Worm (Caenorhabditis elegans) whole organism, L2 larva: ENCODE data around the gene C27D6.12.

Source experiments
- C34F6.9 ChIP-seq: fragments of 150-350 bp; optimal IDR thresholded peaks from 2 replicates; lab custom pipeline; 2014; ENCODE audit warnings: missing biosample characterization, missing genetic modification characterization
- F13H6.1 ChIP-seq: sonication (generic microtip); optimal IDR thresholded peaks from 2 replicates; lab custom pipeline; 2016; ENCODE audit warnings: missing genetic modification characterization, missing compliant biosample characterization
- R02D3.7 ChIP-seq: fragments of 150-350 bp; optimal IDR thresholded peaks from 2 replicates; lab custom pipeline; 2014; ENCODE audit warnings: missing biosample characterization, missing genetic modification characterization
- Y55F3AM.14 ChIP-seq: fragments of 200-800 bp; sonication (Bioruptor generic); optimal IDR thresholded peaks from 2 replicates; lab custom pipeline; 2018; ENCODE audit warnings: mild to moderate bottlenecking, missing genetic modification characterization, missing compliant biosample characterization
- ZK546.5 ChIP-seq: sonication (generic microtip); optimal IDR thresholded peaks from 2 replicates; lab custom pipeline; 2017; ENCODE audit warnings: missing biosample characterization, missing genetic modification characterization
- aly-2 ChIP-seq: fragments of 150-350 bp; optimal IDR thresholded peaks from 2 replicates; lab custom pipeline; 2014; ENCODE audit warnings: missing biosample characterization, missing genetic modification characterization
- ama-1 ChIP-seq: fragments of 150-350 bp; optimal IDR thresholded peaks from 2 replicates; lab custom pipeline; 2018; ENCODE audit warnings: inconsistent platforms
- blmp-1 ChIP-seq: sonication (generic microtip); optimal IDR thresholded peaks from 2 replicates; lab custom pipeline; 2017; ENCODE audit warnings: missing genetic modification characterization, mild to moderate bottlenecking, missing compliant biosample characterization, antibody characterized with exemption, moderate library complexity; ENCODE audit not compliant: insufficient read depth
- ceh-16 ChIP-seq: fragments of 150-350 bp; optimal IDR thresholded peaks from 2 replicates; lab custom pipeline; 2014; ENCODE audit warnings: missing biosample characterization, missing genetic modification characterization
- ceh-82 ChIP-seq: fragments of 150-350 bp; optimal IDR thresholded peaks from 2 replicates; lab custom pipeline; 2014; ENCODE audit warnings: missing biosample characterization, missing genetic modification characterization
- crh-2 ChIP-seq: sonication (generic microtip); optimal IDR thresholded peaks from 2 replicates; lab custom pipeline; 2017; ENCODE audit warnings: missing biosample characterization, missing genetic modification characterization
- dmd-4 ChIP-seq: sonication (generic microtip); optimal IDR thresholded peaks from 2 replicates; lab custom pipeline; 2017; ENCODE audit warnings: missing biosample characterization, missing genetic modification characterization
- egl-27 ChIP-seq: sonication (generic microtip); optimal IDR thresholded peaks from 3 replicates; lab custom pipeline; 2017; ENCODE audit warnings: missing biosample characterization, missing genetic modification reagents, missing genetic modification characterization
- elt-1 ChIP-seq: fragments of 150-350 bp; optimal IDR thresholded peaks from 2 replicates; lab custom pipeline; 2014; ENCODE audit warnings: missing biosample characterization, missing genetic modification characterization
- fos-1 ChIP-seq: fragments of 150-350 bp; optimal IDR thresholded peaks from 2 replicates; lab custom pipeline; 2014; ENCODE audit warnings: missing biosample characterization, missing genetic modification characterization
- gmeb-1 ChIP-seq: fragments of 150-350 bp; optimal IDR thresholded peaks from 2 replicates; lab custom pipeline; 2014; ENCODE audit warnings: missing biosample characterization, missing genetic modification characterization
- lin-11 ChIP-seq: fragments of 150-350 bp; sonication (generic microtip); optimal IDR thresholded peaks from 2 replicates; lab custom pipeline; 2014; ENCODE audit warnings: missing biosample characterization, missing genetic modification characterization, inconsistent platforms, mixed read lengths
- lin-39 ChIP-seq: fragments of 150-350 bp; optimal IDR thresholded peaks from 2 replicates; lab custom pipeline; 2014; ENCODE audit warnings: missing biosample characterization, missing genetic modification reagents, missing genetic modification characterization
- lsy-2 ChIP-seq, 2 experiments: fragments of 150-350 bp in 1 of 2; sonication (generic microtip) in 1 of 2; optimal IDR thresholded peaks; 2 replicates each; lab custom pipeline; 2014 to 2017; ENCODE audit warnings: missing biosample characterization in 2 of 2, missing genetic modification characterization in 2 of 2
- mab-5 ChIP-seq: fragments of 150-350 bp; optimal IDR thresholded peaks from 2 replicates; lab custom pipeline; 2014; ENCODE audit warnings: missing biosample characterization, missing genetic modification characterization
- mbf-1 ChIP-seq: sonication (generic microtip); optimal IDR thresholded peaks from 2 replicates; lab custom pipeline; 2017; ENCODE audit warnings: missing biosample characterization, missing genetic modification characterization
- nhr-11 ChIP-seq: fragments of 150-350 bp; optimal IDR thresholded peaks from 2 replicates; lab custom pipeline; 2014; ENCODE audit warnings: missing biosample characterization, missing genetic modification characterization
- nhr-12 ChIP-seq: fragments of 150-350 bp; optimal IDR thresholded peaks from 2 replicates; lab custom pipeline; 2014; ENCODE audit warnings: missing biosample characterization, missing genetic modification characterization
- nhr-129 ChIP-seq: fragments of 150-350 bp; optimal IDR thresholded peaks from 2 replicates; lab custom pipeline; 2014; ENCODE audit warnings: missing biosample characterization, missing genetic modification characterization
- nhr-21 ChIP-seq: fragments of 150-350 bp; optimal IDR thresholded peaks from 2 replicates; lab custom pipeline; 2014; ENCODE audit warnings: missing biosample characterization, missing genetic modification characterization
- nhr-23 ChIP-seq: fragments of 150-350 bp; optimal IDR thresholded peaks from 2 replicates; lab custom pipeline; 2014; ENCODE audit warnings: missing biosample characterization, missing genetic modification reagents, missing genetic modification characterization
- nhr-237 ChIP-seq: fragments of 150-350 bp; optimal IDR thresholded peaks from 2 replicates; lab custom pipeline; 2014; ENCODE audit warnings: missing biosample characterization, missing genetic modification characterization
- nhr-25 ChIP-seq: fragments of 150-350 bp; sonication (generic microtip); optimal IDR thresholded peaks from 3 replicates; lab custom pipeline; 2014; ENCODE audit warnings: missing biosample characterization, missing genetic modification characterization
- nhr-6 ChIP-seq: fragments of 150-350 bp; optimal IDR thresholded peaks from 2 replicates; lab custom pipeline; 2014; ENCODE audit warnings: missing biosample characterization, missing genetic modification characterization
- peb-1 ChIP-seq: fragments of 150-350 bp; optimal IDR thresholded peaks from 2 replicates; lab custom pipeline; 2014; ENCODE audit warnings: missing biosample characterization, missing genetic modification characterization
- sem-4 ChIP-seq: fragments of 150-350 bp; optimal IDR thresholded peaks from 2 replicates; lab custom pipeline; 2014; ENCODE audit warnings: missing biosample characterization, missing genetic modification reagents, missing genetic modification characterization
- skn-1 ChIP-seq: sonication (generic microtip); optimal IDR thresholded peaks from 2 replicates; lab custom pipeline; 2017; ENCODE audit warnings: missing biosample characterization, missing genetic modification characterization
- sma-3 ChIP-seq: sonication (generic microtip); optimal IDR thresholded peaks from 2 replicates; lab custom pipeline; 2016; ENCODE audit warnings: missing genetic modification reagents, missing genetic modification characterization, missing compliant biosample characterization
- sma-9 ChIP-seq, 2 experiments: fragments of 150-350 bp in 1 of 2; sonication (generic microtip) in 1 of 2; optimal IDR thresholded peaks; 2 replicates each; lab custom pipeline; 2014 to 2016; ENCODE audit warnings: missing genetic modification characterization in 2 of 2, mild to moderate bottlenecking in 1 of 2, missing biosample characterization in 1 of 2, missing compliant biosample characterization in 1 of 2, missing genetic modification reagents in 1 of 2, moderate library complexity in 1 of 2
- snpc-4 ChIP-seq: fragments of 150-350 bp; optimal IDR thresholded peaks from 2 replicates; lab custom pipeline; 2014; ENCODE audit warnings: missing biosample characterization, missing genetic modification characterization
- unc-55 ChIP-seq: fragments of 150-350 bp; sonication (generic microtip); optimal IDR thresholded peaks from 3 replicates; lab custom pipeline; 2014; ENCODE audit warnings: missing biosample characterization, missing genetic modification reagents, missing genetic modification characterization
- unc-62 ChIP-seq: fragments of 150-350 bp; optimal IDR thresholded peaks from 2 replicates; lab custom pipeline; 2014; ENCODE audit warnings: missing biosample characterization, missing genetic modification reagents, missing genetic modification characterization
- ztf-1 ChIP-seq: fragments of 200-800 bp; sonication (Bioruptor generic); conservative IDR thresholded peaks from 2 replicates; pipeline ENCODE4 v1.3.6; 2022; ENCODE audit warnings: missing genetic modification characterization, missing compliant biosample characterization
- ztf-11 ChIP-seq: sonication (generic microtip); optimal IDR thresholded peaks from 2 replicates; lab custom pipeline; 2017; ENCODE audit warnings: missing biosample characterization, missing genetic modification characterization
- ztf-4 ChIP-seq: fragments of 150-350 bp; optimal IDR thresholded peaks from 2 replicates; lab custom pipeline; 2014; ENCODE audit warnings: missing biosample characterization, missing genetic modification characterization

The C27D6.12 gene

DNA sequence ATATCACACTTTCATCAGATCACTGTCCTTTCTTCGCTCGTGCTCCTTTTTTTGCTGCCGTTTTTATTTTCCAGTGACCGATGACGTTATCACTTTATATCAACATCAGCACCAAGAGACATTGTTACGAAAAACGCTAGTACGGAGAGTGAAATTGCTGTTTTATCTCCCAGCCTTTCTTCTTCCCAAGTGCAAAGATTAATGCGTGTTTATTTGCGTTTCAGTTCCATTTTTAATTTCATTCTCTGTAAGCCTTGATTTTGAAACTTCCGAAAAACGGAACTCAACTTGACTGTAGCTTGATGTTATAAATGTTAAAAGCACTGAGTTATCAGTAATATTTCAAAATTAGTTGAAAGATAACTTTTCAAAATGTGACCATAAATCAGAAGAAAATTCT is 9.1 kb upstream of the C27D6.12 start:
- TF ChIP-seq blmp-1 (tag; lab: Kevin White, UChicago) (no peak), sma-9 (GFP tag; optimal IDR thresholded peaks at IDR 0.05; lab: Kevin White, UChicago) (peak; percentile 29), sma-9 (tag; optimal IDR thresholded peaks at IDR 0.05; lab: Kevin White, UChicago) (no peak), ztf-11 (tag; lab: Kevin White, UChicago) (no peak), gmeb-1 (no peak), fos-1 (tag; lab: Kevin White, UChicago) (peak; percentile 63), aly-2 (tag; lab: Kevin White, UChicago) (no peak)

ce11 chrII:5185955-5186539 is 8.2 kb upstream of the C27D6.12 start:
- TF ChIP-seq nhr-129 (tag; lab: Kevin White, UChicago) (no peak), egl-27 (tag; lab: Kevin White, UChicago) (peak; percentile 15), F13H6.1 (peak; percentile 25), sma-9 (GFP tag; optimal IDR thresholded peaks at IDR 0.05; lab: Kevin White, UChicago) (peak; percentile 14), sma-9 (tag; optimal IDR thresholded peaks at IDR 0.05; lab: Kevin White, UChicago) (no peak), lsy-2 (tag; optimal IDR thresholded peaks at IDR 0.05; lab: Kevin White, UChicago) (no peak), unc-55 (GFP tag; lab: Kevin White, UChicago) (no peak), fos-1 (tag; lab: Kevin White, UChicago) (peak; percentile 59), gmeb-1 (no peak)
- TF ChIP-seq, all 48 proteins: peak for 4

DNA sequence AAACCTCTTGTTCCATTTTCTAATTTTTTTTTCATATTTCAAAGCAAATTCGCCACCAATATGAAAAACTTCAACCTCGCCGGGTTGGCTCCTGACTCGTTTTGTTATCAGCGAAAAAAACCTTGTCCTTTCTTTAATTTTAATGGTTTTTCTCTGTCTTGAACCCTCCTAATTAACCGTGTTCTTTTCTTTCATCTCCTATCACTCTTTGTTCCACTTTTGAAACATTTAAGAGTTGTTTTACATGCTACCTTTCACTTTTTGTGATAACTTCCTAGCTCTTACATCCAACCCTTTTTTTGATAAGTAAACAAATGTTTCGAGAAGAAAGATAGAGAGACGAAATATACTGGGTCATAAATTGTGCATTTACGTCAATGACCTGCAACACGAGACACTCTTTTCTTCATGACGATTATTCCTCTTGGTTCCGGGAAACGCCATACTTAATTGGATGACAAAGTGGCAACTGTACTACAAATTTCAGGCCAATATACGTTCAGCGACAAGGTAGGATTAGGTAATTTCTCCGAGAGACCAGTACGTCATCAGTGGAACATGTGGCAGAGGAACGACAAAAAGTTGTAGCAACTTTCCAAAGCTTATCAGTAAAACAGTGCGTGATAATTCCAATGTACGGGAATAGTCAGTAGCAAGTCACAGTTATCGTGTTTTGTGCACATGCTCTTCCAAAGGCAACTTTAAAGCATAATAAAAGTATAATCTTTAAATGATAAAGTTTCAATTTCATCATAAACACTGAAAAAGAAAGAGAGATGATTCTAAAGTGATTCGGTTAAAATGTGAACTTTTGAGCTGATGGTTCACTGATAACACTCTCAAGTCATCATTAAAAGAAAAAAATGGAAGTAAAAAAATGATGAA is 7.1 kb upstream of the C27D6.12 start:
- TF ChIP-seq crh-2 (tag; lab: Kevin White, UChicago) (no peak), fos-1 (tag; lab: Kevin White, UChicago) (peak; percentile 68), sma-9 (GFP tag; optimal IDR thresholded peaks at IDR 0.05; lab: Kevin White, UChicago) (peak; percentile 51), sma-9 (tag; optimal IDR thresholded peaks at IDR 0.05; lab: Kevin White, UChicago) (no peak), unc-55 (GFP tag; lab: Kevin White, UChicago) (no peak), F13H6.1 (peak; percentile 2)
- TF ChIP-seq, all 48 proteins: peak for 3

- TF ChIP-seq lsy-2 (tag; optimal IDR thresholded peaks at IDR 0.05; lab: Kevin White, UChicago) (peak in 1 of 2 experiments; percentile 38), nhr-25 (tag; lab: Kevin White, UChicago) (peak; percentile 40), sem-4 (tag; lab: Kevin White, UChicago) (no peak)
Observed at ce11 chrII:5183207-5183606, 5.4 kb upstream of the C27D6.12 start.

ce11 chrII:5182451-5182850 is 4.6 kb upstream of the C27D6.12 start:
- no peak for TF ChIP-seq unc-55 (GFP tag; lab: Kevin White, UChicago)
- TF ChIP-seq lin-39 = no peak
- peak; percentile 62 for TF ChIP-seq nhr-21
- no peak for TF ChIP-seq mab-5 (tag; lab: Kevin White, UChicago)
- peak; percentile 88 for TF ChIP-seq nhr-129 (tag; lab: Kevin White, UChicago)
- peak; percentile 66 for TF ChIP-seq gmeb-1
- TF ChIP-seq ama-1 (lab: Kevin White, UChicago) = no peak
- TF ChIP-seq sma-3 (GFP tag; lab: Kevin White, UChicago) = peak; percentile 47
- no peak for TF ChIP-seq R02D3.7 (tag; lab: Kevin White, UChicago)
- no peak for TF ChIP-seq ceh-82 (tag; lab: Kevin White, UChicago)
- TF ChIP-seq nhr-12 (tag; lab: Kevin White, UChicago) = no peak
- peak; percentile 67 for TF ChIP-seq C34F6.9 (tag; lab: Kevin White, UChicago)
- TF ChIP-seq snpc-4 (tag; lab: Kevin White, UChicago) = no peak
- no peak for TF ChIP-seq ZK546.5 (tag; lab: Kevin White, UChicago)
- TF ChIP-seq crh-2 (tag; lab: Kevin White, UChicago) = no peak
- TF ChIP-seq dmd-4 (tag; lab: Kevin White, UChicago) = no peak
- no peak for TF ChIP-seq nhr-11 (tag; lab: Kevin White, UChicago)
- no peak for TF ChIP-seq ztf-1 (GFP tag; lab: Robert Waterston, UW)
- TF ChIP-seq ztf-11 (tag; lab: Kevin White, UChicago) = no peak
- TF ChIP-seq Y55F3AM.14 = no peak
- TF ChIP-seq fos-1 (tag; lab: Kevin White, UChicago) = peak; percentile 76
- no peak for TF ChIP-seq skn-1 (tag; lab: Kevin White, UChicago)
- TF ChIP-seq lin-11 = no peak
- peak; percentile 44 for TF ChIP-seq sem-4 (tag; lab: Kevin White, UChicago)
- TF ChIP-seq aly-2 (tag; lab: Kevin White, UChicago) = no peak
- TF ChIP-seq peb-1 (tag; lab: Kevin White, UChicago) = no peak
- TF ChIP-seq nhr-6 (tag; lab: Kevin White, UChicago) = no peak
- no peak for TF ChIP-seq nhr-23 (tag; lab: Kevin White, UChicago)
- no peak for TF ChIP-seq egl-27 (tag; lab: Kevin White, UChicago)
- TF ChIP-seq ztf-4 = no peak
- no peak for TF ChIP-seq elt-1 (tag; lab: Kevin White, UChicago)
- no peak for TF ChIP-seq ceh-16
- TF ChIP-seq nhr-237 = no peak
- TF ChIP-seq mbf-1 (tag; lab: Kevin White, UChicago) = no peak
- no peak for TF ChIP-seq unc-62 (GFP tag; lab: Kevin White, UChicago)
- TF ChIP-seq F13H6.1 = peak; percentile 70
